Fruit fly (Drosophila melanogaster) whole organism, adult: ENCODE measurements around the gene Mst89B.

ENCODE experiments used
- CG11617 ChIP-seq: fragments of 200-800 bp; sonication (Bioruptor generic); optimal IDR thresholded peaks from 2 replicates; lab custom pipeline; 2017; ENCODE audit warnings: mild to moderate bottlenecking, missing biosample characterization, missing genetic modification reagents, missing genetic modification characterization
- CG12768 ChIP-seq: fragments of 200-800 bp; sonication (Bioruptor generic); optimal IDR thresholded peaks from 2 replicates; lab custom pipeline; 2017; ENCODE audit warnings: missing biosample characterization, missing genetic modification characterization, mild to moderate bottlenecking, moderate library complexity, missing genetic modification reagents
- CG14711 ChIP-seq: fragments of 200-800 bp; sonication (Bioruptor generic); optimal IDR thresholded peaks from 2 replicates; lab custom pipeline; 2018; ENCODE audit warnings: missing biosample characterization, mild to moderate bottlenecking, missing genetic modification characterization, moderate library complexity
- CG1620 ChIP-seq: fragments of 200-800 bp; sonication (Bioruptor generic); optimal IDR thresholded peaks from 2 replicates; lab custom pipeline; 2016; ENCODE audit warnings: missing biosample characterization, missing genetic modification characterization
- CG33017 ChIP-seq: fragments of 200-800 bp; sonication (Bioruptor generic); optimal IDR thresholded peaks from 2 replicates; lab custom pipeline; 2018; ENCODE audit warnings: missing biosample characterization, mild to moderate bottlenecking, missing genetic modification characterization, moderate library complexity
- CG5204 ChIP-seq: fragments of 200-800 bp; sonication (Bioruptor generic); optimal IDR thresholded peaks from 2 replicates; lab custom pipeline; 2016; ENCODE audit warnings: missing biosample characterization, missing genetic modification characterization
- CG7045 ChIP-seq: fragments of 200-800 bp; sonication (Bioruptor generic); optimal IDR thresholded peaks from 2 replicates; lab custom pipeline; 2017; ENCODE audit warnings: missing biosample characterization, mild to moderate bottlenecking, missing genetic modification characterization
- CG7101 ChIP-seq: fragments of 200-800 bp; sonication (Bioruptor generic); optimal IDR thresholded peaks from 2 replicates; lab custom pipeline; 2018; ENCODE audit warnings: missing biosample characterization, mild to moderate bottlenecking, missing genetic modification characterization, moderate library complexity
- Clk ChIP-seq: fragments of 200-800 bp; sonication (Bioruptor generic); optimal IDR thresholded peaks from 2 replicates; lab custom pipeline; 2017; ENCODE audit warnings: missing biosample characterization, missing genetic modification characterization
- Crg-1 ChIP-seq: fragments of 200-800 bp; sonication (Bioruptor generic); optimal IDR thresholded peaks from 2 replicates; lab custom pipeline; 2016; ENCODE audit warnings: missing biosample characterization, missing genetic modification characterization
- Hr96 ChIP-seq: fragments of 200-800 bp; sonication (Bioruptor generic); optimal IDR thresholded peaks from 2 replicates; lab custom pipeline; 2016; ENCODE audit warnings: missing biosample characterization, missing genetic modification characterization
- Mnt ChIP-seq: fragments of 200-800 bp; sonication (Bioruptor generic); optimal IDR thresholded peaks from 2 replicates; lab custom pipeline; 2016; ENCODE audit warnings: missing biosample characterization, mild to moderate bottlenecking, missing genetic modification characterization
- bab1 ChIP-seq: fragments of 200-800 bp; sonication (Bioruptor generic); optimal IDR thresholded peaks from 3 replicates; lab custom pipeline; 2019; ENCODE audit warnings: missing biosample characterization, mild to moderate bottlenecking, missing genetic modification characterization, moderate library complexity
- cic ChIP-seq: fragments of 200-800 bp; sonication (Bioruptor generic); optimal IDR thresholded peaks from 2 replicates; lab custom pipeline; 2017; ENCODE audit warnings: missing biosample characterization, mild to moderate bottlenecking, missing genetic modification characterization, moderate library complexity
- cnc ChIP-seq, 2 experiments: fragments of >200 bp; optimal IDR thresholded peaks; 2 replicates each; lab custom pipeline; 2017
- kay ChIP-seq: fragments of 200-800 bp; sonication (Bioruptor generic); peaks from one replicate; lab custom pipeline; 2016; ENCODE audit warnings: missing biosample characterization, missing genetic modification characterization, borderline replicate concordance
- ovo ChIP-seq: fragments of 200-800 bp; sonication (Bioruptor generic); optimal IDR thresholded peaks from 2 replicates; lab custom pipeline; 2016; ENCODE audit warnings: missing biosample characterization, missing genetic modification characterization
- pad ChIP-seq: fragments of 200-800 bp; sonication (Bioruptor generic); optimal IDR thresholded peaks from 3 replicates; lab custom pipeline; 2017; ENCODE audit warnings: missing biosample characterization, missing genetic modification characterization, mild to moderate bottlenecking, moderate library complexity, missing genetic modification reagents
- tj ChIP-seq: fragments of 200-800 bp; sonication (Bioruptor generic); optimal IDR thresholded peaks from 3 replicates; lab custom pipeline; 2017; ENCODE audit warnings: missing biosample characterization, mild to moderate bottlenecking, missing genetic modification characterization, moderate library complexity
- toe ChIP-seq: fragments of 200-800 bp; sonication (Bioruptor generic); optimal IDR thresholded peaks from 2 replicates; lab custom pipeline; 2016; ENCODE audit warnings: missing biosample characterization, missing genetic modification characterization

Gene Mst89B

dm6 chr3R:16256135-16256534 lies 10.7 kb upstream of the Mst89B start:
- no peak for TF ChIP-seq cnc (optimal IDR thresholded peaks at IDR 0.05; lab: Kevin White, UChicago)
- no peak for TF ChIP-seq Hr96 (GFP tag; lab: Kevin White, UChicago)
- TF ChIP-seq bab1: no peak
- TF ChIP-seq ovo (GFP tag; lab: Kevin White, UChicago): no peak
- no peak for TF ChIP-seq Clk (GFP tag; lab: Kevin White, UChicago)
- no peak for TF ChIP-seq toe (GFP tag; lab: Kevin White, UChicago)
- TF ChIP-seq pad (GFP tag; lab: Kevin White, UChicago): no peak
- no peak for TF ChIP-seq CG11617 (GFP tag; lab: Kevin White, UChicago)
- no peak for TF ChIP-seq CG1620 (GFP tag; lab: Kevin White, UChicago)
- TF ChIP-seq CG7045 (GFP tag; lab: Kevin White, UChicago): no peak
- no peak for TF ChIP-seq CG14711 (tag; lab: Kevin White, UChicago)
- TF ChIP-seq CG5204 (GFP tag; lab: Kevin White, UChicago): no peak
- no peak for TF ChIP-seq CG7101 (tag; lab: Kevin White, UChicago)
- no peak for TF ChIP-seq cic
- no peak for TF ChIP-seq Mnt
- no peak for TF ChIP-seq kay (GFP tag; lab: Kevin White, UChicago)
- TF ChIP-seq CG12768 (GFP tag; lab: Kevin White, UChicago): no peak
- TF ChIP-seq Crg-1: no peak

DNA sequence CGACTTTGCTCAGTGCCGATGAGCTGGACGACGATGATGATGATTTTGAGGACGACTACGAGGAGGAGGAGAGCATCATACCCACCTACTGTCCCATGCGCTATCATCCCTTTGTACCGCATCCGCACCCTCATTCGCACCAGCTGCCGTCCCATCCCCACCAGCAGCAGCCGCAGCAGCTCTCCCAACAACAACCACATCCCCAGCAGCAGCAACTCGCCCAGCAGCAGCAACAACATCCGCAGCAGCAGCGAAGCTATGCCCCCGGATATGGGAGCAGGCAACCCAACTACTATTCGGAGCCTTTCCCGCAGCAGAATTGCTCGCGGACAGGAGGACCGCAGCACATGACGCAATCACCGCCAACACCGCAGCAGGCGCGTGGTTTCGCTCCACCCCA lies 9.5 kb upstream of the Mst89B start:
- TF ChIP-seq CG7045 (GFP tag; lab: Kevin White, UChicago): no peak
- TF ChIP-seq toe (GFP tag; lab: Kevin White, UChicago): no peak
- no peak for TF ChIP-seq ovo (GFP tag; lab: Kevin White, UChicago)

DNA sequence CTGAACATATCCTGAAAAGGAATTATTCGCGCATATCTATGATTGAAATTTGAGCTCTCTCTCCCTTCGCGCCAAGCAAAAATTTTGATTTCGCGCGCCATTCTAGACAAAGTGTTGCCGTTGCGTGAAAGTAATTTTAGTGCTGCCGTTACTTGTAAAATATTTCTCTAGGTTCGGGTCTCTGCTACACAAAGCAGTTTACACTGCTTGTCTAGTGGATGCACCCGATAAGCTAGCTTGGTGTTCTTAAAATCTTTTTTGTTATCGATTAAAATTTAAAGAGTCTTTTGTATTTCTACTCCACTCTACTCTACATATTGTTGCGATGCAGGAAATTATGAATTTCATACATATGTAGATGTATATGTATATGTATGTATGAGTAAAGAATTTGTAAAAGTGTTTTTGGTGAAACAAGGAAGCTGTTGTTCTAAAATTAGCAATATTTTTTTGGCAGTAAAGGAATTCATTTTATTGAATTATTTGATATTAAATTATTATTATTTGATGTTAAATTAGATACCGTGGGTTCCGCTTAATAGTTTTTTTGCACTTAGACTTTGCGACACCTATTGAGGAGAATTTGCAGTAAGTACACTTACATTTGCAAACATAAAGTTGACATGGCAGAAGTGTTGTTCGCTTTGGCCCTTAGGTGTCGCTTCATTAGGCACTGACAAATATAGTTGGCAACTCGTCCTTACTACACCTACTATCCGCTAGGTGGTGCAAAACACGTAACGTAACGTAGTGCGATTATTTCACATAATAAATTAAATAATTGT lies 6.2 kb upstream of the Mst89B start:
- TF ChIP-seq CG7101 (tag; lab: Kevin White, UChicago): peak; percentile 29
- TF ChIP-seq pad (GFP tag; lab: Kevin White, UChicago): peak; percentile 56
- no peak for TF ChIP-seq Hr96 (GFP tag; lab: Kevin White, UChicago)
- no peak for TF ChIP-seq tj (GFP tag; lab: Kevin White, UChicago)
- TF ChIP-seq CG1620 (GFP tag; lab: Kevin White, UChicago): peak; percentile 63
- TF ChIP-seq CG7045 (GFP tag; lab: Kevin White, UChicago): no peak
- no peak for TF ChIP-seq CG12768 (GFP tag; lab: Kevin White, UChicago)
- TF ChIP-seq CG33017 (tag; lab: Kevin White, UChicago): no peak
- no peak for TF ChIP-seq toe (GFP tag; lab: Kevin White, UChicago)
- TF ChIP-seq CG11617 (GFP tag; lab: Kevin White, UChicago): peak; percentile 56
- TF ChIP-seq Clk (GFP tag; lab: Kevin White, UChicago): no peak
- no peak for TF ChIP-seq cnc (optimal IDR thresholded peaks at IDR 0.05; lab: Kevin White, UChicago)
- TF ChIP-seq kay (GFP tag; lab: Kevin White, UChicago): no peak
- no peak for TF ChIP-seq CG14711 (tag; lab: Kevin White, UChicago)
- no peak for TF ChIP-seq cic
- TF ChIP-seq ovo (GFP tag; lab: Kevin White, UChicago): no peak
- no peak for TF ChIP-seq CG5204 (GFP tag; lab: Kevin White, UChicago)
- TF ChIP-seq Crg-1: peak; percentile 37
- TF ChIP-seq Mnt: peak; percentile 43
- peak; percentile 82 for TF ChIP-seq bab1

- peak; percentile 2 for TF ChIP-seq pad (GFP tag; lab: Kevin White, UChicago)
- TF ChIP-seq Crg-1: peak; percentile 32
- TF ChIP-seq CG1620 (GFP tag; lab: Kevin White, UChicago): no peak
- no peak for TF ChIP-seq cnc (optimal IDR thresholded peaks at IDR 0.05; lab: Kevin White, UChicago)
- peak; percentile 94 for TF ChIP-seq Mnt
- TF ChIP-seq bab1: peak; percentile 51
- TF ChIP-seq cic: peak; percentile 84
- no peak for TF ChIP-seq CG12768 (GFP tag; lab: Kevin White, UChicago)
- TF ChIP-seq CG7101 (tag; lab: Kevin White, UChicago): peak; percentile 55
- TF ChIP-seq CG11617 (GFP tag; lab: Kevin White, UChicago): peak; percentile 63
- TF ChIP-seq CG33017 (tag; lab: Kevin White, UChicago): peak; percentile 9
These were observed 3.1 kb upstream of the Mst89B start, which contains the start of the genes bor and asun for dm6 chr3R:16263522-16264305. Gene bor, minus strand, starts transcription at chr3R:16264115. Gene asun, plus strand, starts transcription at chr3R:16264271.

DNA sequence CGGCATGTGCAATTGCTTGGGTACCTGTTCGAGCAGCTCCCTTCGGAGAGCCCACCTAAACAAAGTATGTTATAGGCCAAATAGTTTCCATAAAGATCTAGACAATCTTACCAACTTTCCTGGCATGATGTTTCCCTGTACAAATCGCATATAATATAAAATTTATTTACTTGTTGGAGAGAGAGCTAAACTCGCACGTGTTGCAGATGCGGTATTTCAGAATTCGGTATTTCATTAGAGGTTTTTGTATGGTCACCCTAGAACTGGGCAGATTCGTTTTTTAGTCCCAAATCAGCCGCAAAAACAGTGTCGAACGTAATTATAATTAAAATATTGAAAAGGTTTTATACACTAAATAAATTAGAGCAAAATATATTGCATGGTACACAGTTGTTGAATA lies 5.4 kb downstream of the Mst89B start, which contains the start of the genes Mat89Ba and gish:
Gene Mat89Ba, minus strand, starts transcription at position 231 of the 400 bp plus-strand sequence.
Gene gish, plus strand, starts transcription at position 268 of the 400 bp plus-strand sequence.
- no peak for TF ChIP-seq CG5204 (GFP tag; lab: Kevin White, UChicago)
- TF ChIP-seq Mnt: peak; percentile 96
